Fruit fly (Drosophila melanogaster) whole organism, embryonic: ENCODE results near the gene CG31445.

Experiments
- B-H2 ChIP-seq: fragments of 200-800 bp; sonication (Bioruptor generic); optimal IDR thresholded peaks from 2 replicates; lab custom pipeline; 2018; ENCODE audit warnings: missing biosample characterization, mild to moderate bottlenecking, missing genetic modification characterization
- Blimp-1 ChIP-seq: fragments of 200-800 bp; sonication (Bioruptor generic); optimal IDR thresholded peaks from 3 replicates; lab custom pipeline; 2018; ENCODE audit warnings: missing biosample characterization, missing genetic modification characterization, mild to moderate bottlenecking, moderate library complexity, missing genetic modification reagents
- CG10979 ChIP-seq: fragments of 200-800 bp; sonication (Bioruptor generic); optimal IDR thresholded peaks from 2 replicates; lab custom pipeline; 2018; ENCODE audit warnings: missing biosample characterization, mild to moderate bottlenecking, missing genetic modification characterization, moderate library complexity
- CG11695 ChIP-seq: fragments of 200-800 bp; sonication (Bioruptor generic); IDR thresholded peaks from 3 replicates; pipeline ENCODE4 v1.3.6; 2022; ENCODE audit warnings: missing biosample characterization, missing genetic modification characterization
- CG14441 ChIP-seq: fragments of 200-800 bp; sonication (Bioruptor generic); IDR thresholded peaks from 2 replicates; pipeline ENCODE4 v1.3.6; 2022; ENCODE audit warnings: missing biosample characterization, missing genetic modification characterization
- CG14860 ChIP-seq: fragments of 200-800 bp; sonication (Bioruptor generic); IDR thresholded peaks from 3 replicates; pipeline ENCODE4 v1.3.6; 2022; ENCODE audit warnings: missing biosample characterization, missing genetic modification characterization; ENCODE audit not compliant: partially characterized antibody
- CG15479 ChIP-seq: fragments of 200-800 bp; sonication (Bioruptor generic); optimal IDR thresholded peaks from 3 replicates; lab custom pipeline; 2019; ENCODE audit warnings: missing biosample characterization, mild to moderate bottlenecking, missing genetic modification characterization, moderate library complexity
- CG1647 ChIP-seq: fragments of 200-800 bp; sonication (Bioruptor generic); optimal IDR thresholded peaks from 3 replicates; lab custom pipeline; 2016; ENCODE audit warnings: missing biosample characterization, missing genetic modification characterization
- CG17829 ChIP-seq: fragments of 200-800 bp; optimal IDR thresholded peaks from 2 replicates; lab custom pipeline; 2019; ENCODE audit warnings: missing biosample characterization, mild to moderate bottlenecking, missing genetic modification characterization, moderate library complexity
- CG3065 ChIP-seq: fragments of 200-800 bp; sonication (Bioruptor generic); optimal IDR thresholded peaks from 2 replicates; lab custom pipeline; 2016; ENCODE audit warnings: missing biosample characterization, missing genetic modification characterization
- CG31441 ChIP-seq: fragments of 200-800 bp; sonication (Bioruptor generic); IDR thresholded peaks from 2 replicates; pipeline ENCODE4 v1.3.6; 2022; ENCODE audit warnings: missing biosample characterization, missing genetic modification characterization
- CG4404 ChIP-seq: fragments of 200-800 bp; sonication (Bioruptor generic); IDR thresholded peaks from 2 replicates; pipeline ENCODE4 v1.3.6; 2022; ENCODE audit warnings: missing biosample characterization, missing genetic modification characterization
- CG7357 ChIP-seq: fragments of 200-800 bp; sonication (Bioruptor generic); IDR thresholded peaks from 3 replicates; pipeline ENCODE4 v1.3.6; 2022; ENCODE audit warnings: missing biosample characterization, missing genetic modification characterization
- D ChIP-seq, 2 experiments: fragments of 200-800 bp in 1 of 2; fragments of >200 bp in 1 of 2; sonication (Bioruptor generic) in 1 of 2; optimal IDR thresholded peaks; 2 replicates in 1 of 2; 3 replicates in 1 of 2; lab custom pipeline; 2017; ENCODE audit warnings: mild to moderate bottlenecking in 1 of 2, missing biosample characterization in 1 of 2, missing genetic modification characterization in 1 of 2, missing genetic modification reagents in 1 of 2
- D19A ChIP-seq: fragments of 200-800 bp; optimal IDR thresholded peaks from 3 replicates; lab custom pipeline; 2019; ENCODE audit warnings: missing biosample characterization, mild to moderate bottlenecking, missing genetic modification characterization, moderate library complexity
- Dbx ChIP-seq: fragments of 200-800 bp; sonication (Bioruptor generic); IDR thresholded peaks from 3 replicates; pipeline ENCODE4 v1.3.6; 2022; ENCODE audit warnings: missing biosample characterization, missing genetic modification characterization
- Drgx ChIP-seq: fragments of 200-800 bp; sonication (Bioruptor generic); IDR thresholded peaks from 2 replicates; pipeline ENCODE4 v1.3.6; 2022; ENCODE audit warnings: missing biosample characterization, missing genetic modification characterization
- E2f1 ChIP-seq: fragments of 200-800 bp; sonication (Bioruptor generic); IDR thresholded peaks from 2 replicates; pipeline ENCODE4 v1.3.6; 2022; ENCODE audit warnings: missing biosample characterization, missing genetic modification characterization
- Gug ChIP-seq: fragments of 200-800 bp; sonication (Bioruptor generic); IDR thresholded peaks from 4 replicates; pipeline ENCODE4 v1.3.6; 2022; ENCODE audit warnings: missing biosample characterization, missing genetic modification characterization
- Hey ChIP-seq: fragments of 200-800 bp; sonication (Bioruptor generic); optimal IDR thresholded peaks from 3 replicates; lab custom pipeline; 2018; ENCODE audit warnings: missing biosample characterization, mild to moderate bottlenecking, missing genetic modification characterization
- Nf-YB ChIP-seq: fragments of 200-800 bp; sonication (Bioruptor generic); optimal IDR thresholded peaks from 3 replicates; lab custom pipeline; 2019; ENCODE audit warnings: missing biosample characterization, mild to moderate bottlenecking, missing genetic modification characterization, moderate library complexity
- Nf-YC ChIP-seq: fragments of 200-800 bp; optimal IDR thresholded peaks from 3 replicates; lab custom pipeline; 2019; ENCODE audit warnings: missing biosample characterization, mild to moderate bottlenecking, missing genetic modification characterization, moderate library complexity
- Xrp1 ChIP-seq: fragments of 200-800 bp; sonication (Bioruptor generic); IDR thresholded peaks from 2 replicates; pipeline ENCODE4 v1.3.6; 2022; ENCODE audit warnings: missing biosample characterization, missing genetic modification characterization
- ato ChIP-seq: fragments of 200-800 bp; sonication (Bioruptor generic); IDR thresholded peaks from 2 replicates; pipeline ENCODE4 v1.3.6; 2022; ENCODE audit warnings: missing biosample characterization, missing genetic modification characterization; ENCODE audit not compliant: partially characterized antibody
- bowl ChIP-seq: fragments of 200-800 bp; sonication (Bioruptor generic); IDR thresholded peaks from 2 replicates; pipeline ENCODE4 v1.3.6; 2022; ENCODE audit warnings: missing biosample characterization, missing genetic modification characterization
- dm ChIP-seq: fragments of 200-800 bp; sonication (Bioruptor generic); optimal IDR thresholded peaks from 3 replicates; lab custom pipeline; 2016; ENCODE audit warnings: missing biosample characterization, missing genetic modification characterization
- dmrt99B ChIP-seq: fragments of 200-800 bp; sonication (Bioruptor generic); optimal IDR thresholded peaks from 2 replicates; lab custom pipeline; 2018; ENCODE audit warnings: missing biosample characterization, mild to moderate bottlenecking, missing genetic modification characterization, moderate library complexity
- fru ChIP-seq: fragments of >200 bp; optimal IDR thresholded peaks from 2 replicates; lab custom pipeline; 2017
- gem ChIP-seq: fragments of 200-800 bp; sonication (Bioruptor generic); optimal IDR thresholded peaks from 2 replicates; lab custom pipeline; 2019; ENCODE audit warnings: missing biosample characterization, mild to moderate bottlenecking, missing genetic modification characterization, moderate library complexity
- grn ChIP-seq: fragments of 200-800 bp; sonication (Bioruptor generic); optimal IDR thresholded peaks from 3 replicates; lab custom pipeline; 2017; ENCODE audit warnings: missing biosample characterization, missing genetic modification characterization
- her ChIP-seq: fragments of 200-800 bp; sonication (Bioruptor generic); optimal IDR thresholded peaks from 2 replicates; lab custom pipeline; 2016; ENCODE audit warnings: missing biosample characterization, missing genetic modification characterization
- inv ChIP-seq: fragments of 200-800 bp; sonication (Bioruptor generic); IDR thresholded peaks from 2 replicates; pipeline ENCODE4 v1.3.6; 2022; ENCODE audit warnings: missing biosample characterization, missing genetic modification characterization; ENCODE audit not compliant: partially characterized antibody
- lmd ChIP-seq: fragments of 200-800 bp; sonication (Bioruptor generic); IDR thresholded peaks from 2 replicates; pipeline ENCODE4 v1.3.6; 2022; ENCODE audit warnings: missing biosample characterization, missing genetic modification characterization
- lola ChIP-seq, 3 experiments: fragments of >200 bp in 2 of 3; fragments of 200-800 bp in 1 of 3; sonication (Bioruptor generic) in 1 of 3; optimal IDR thresholded peaks; 2 replicates each; lab custom pipeline; 2017 to 2019; ENCODE audit warnings: missing biosample characterization in 3 of 3, missing genetic modification characterization in 3 of 3, mild to moderate bottlenecking in 1 of 3, moderate library complexity in 1 of 3
- luna ChIP-seq: fragments of 200-800 bp; sonication (Bioruptor generic); optimal IDR thresholded peaks from 2 replicates; lab custom pipeline; 2016; ENCODE audit warnings: missing biosample characterization, missing genetic modification characterization
- nmo ChIP-seq: fragments of 200-800 bp; sonication (Bioruptor generic); optimal IDR thresholded peaks from 2 replicates; lab custom pipeline; 2018; ENCODE audit warnings: missing biosample characterization, mild to moderate bottlenecking, missing genetic modification characterization, moderate library complexity
- nom ChIP-seq: fragments of 200-800 bp; sonication (Bioruptor generic); optimal IDR thresholded peaks from 2 replicates; lab custom pipeline; 2017; ENCODE audit warnings: missing biosample characterization, missing genetic modification characterization, mild to moderate bottlenecking, moderate library complexity, missing genetic modification reagents
- oc ChIP-seq: fragments of 200-800 bp; sonication (Bioruptor generic); optimal IDR thresholded peaks from 2 replicates; lab custom pipeline; 2018; ENCODE audit warnings: missing biosample characterization, mild to moderate bottlenecking, missing genetic modification characterization, moderate library complexity
- org-1 ChIP-seq: fragments of 200-800 bp; sonication (Bioruptor generic); optimal IDR thresholded peaks from 2 replicates; lab custom pipeline; 2017; ENCODE audit warnings: missing biosample characterization, missing genetic modification characterization
- sens ChIP-seq: fragments of 200-800 bp; sonication (Bioruptor generic); peaks from one replicate; lab custom pipeline; 2016; ENCODE audit warnings: missing biosample characterization, missing genetic modification characterization
- stc ChIP-seq: fragments of 200-800 bp; sonication (Bioruptor generic); IDR thresholded peaks from 2 replicates; pipeline ENCODE4 v1.3.6; 2022; ENCODE audit warnings: missing biosample characterization, missing genetic modification characterization
- tll ChIP-seq, 2 experiments: fragments of 200-800 bp in 1 of 2; fragments of >200 bp in 1 of 2; sonication (Bioruptor generic) in 1 of 2; optimal IDR thresholded peaks; 2 replicates each; lab custom pipeline; 2017 to 2019; ENCODE audit warnings: missing biosample characterization in 2 of 2, missing genetic modification characterization in 2 of 2, mild to moderate bottlenecking in 1 of 2, moderate library complexity in 1 of 2

Gene CG31445

DNA sequence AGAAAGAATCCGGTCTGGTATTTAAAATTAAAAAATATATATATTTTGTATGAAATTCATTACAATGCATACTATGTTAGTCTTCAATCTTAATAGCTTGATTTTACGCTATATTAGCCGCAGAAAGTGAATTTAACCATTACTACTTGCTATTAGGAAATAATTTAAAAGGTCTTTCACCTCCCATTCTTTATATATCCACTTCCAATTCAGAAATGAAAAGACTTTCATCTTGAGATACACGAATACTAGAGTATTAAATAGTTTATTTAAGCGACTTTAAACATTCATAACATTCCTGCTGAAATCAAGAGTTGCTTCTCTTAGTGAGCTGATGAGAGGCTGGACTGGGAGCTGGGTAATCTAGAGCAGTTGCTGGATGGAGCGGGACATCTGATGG, at the start of gene CG31445:
TSS of gene CG31445 (minus strand) at position 101 of the 400 bp plus-strand sequence.
- no peak for TF ChIP-seq dm
- no peak for TF ChIP-seq CG4404
- TF ChIP-seq stc (GFP tag; lab: Robert Waterston, UW), result no peak
- TF ChIP-seq CG14860 (GFP tag; lab: Robert Waterston, UW), result no peak

- peak in 1 of 2 experiments; percentile 39 for TF ChIP-seq tll (GFP tag; optimal IDR thresholded peaks at IDR 0.05; lab: Kevin White, UChicago)
- peak; percentile 71 for TF ChIP-seq CG11695 (GFP tag; lab: Robert Waterston, UW)
- TF ChIP-seq bowl (GFP tag; lab: Robert Waterston, UW), result no peak
- no peak for TF ChIP-seq dm
- TF ChIP-seq fru (lab: Kevin White, UChicago), result no peak
- peak; percentile 92 for TF ChIP-seq D (optimal IDR thresholded peaks at IDR 0.05; lab: Kevin White, UChicago)
- TF ChIP-seq D (GFP tag; optimal IDR thresholded peaks at IDR 0.05; lab: Kevin White, UChicago), result no peak
- no peak for TF ChIP-seq lola (GFP tag; optimal IDR thresholded peaks at IDR 0.05; lab: Kevin White, UChicago)
- no peak for TF ChIP-seq her (GFP tag; lab: Kevin White, UChicago)
- no peak for TF ChIP-seq CG7357
Measured at dm6 chr3R:29293457-29293856, 48.8 kb upstream of the CG31445 start.

DNA sequence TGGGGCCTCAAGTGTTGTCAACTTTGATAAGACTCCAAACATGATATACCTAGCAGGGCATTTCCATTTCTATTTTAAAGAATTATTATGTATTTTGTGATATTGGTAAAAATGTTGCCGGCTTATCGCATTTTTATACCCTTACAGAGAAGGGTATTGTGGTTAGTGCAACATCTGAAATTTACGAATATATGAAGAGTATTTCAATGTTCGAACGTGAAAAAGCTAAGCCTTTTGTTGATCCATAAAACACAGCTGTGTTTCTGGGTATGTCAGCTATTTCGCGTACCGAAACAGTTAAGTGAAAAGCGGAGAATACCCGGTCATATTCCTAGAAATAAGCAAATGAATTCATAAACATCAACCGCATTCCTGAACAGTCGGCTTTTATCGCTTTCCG, 47.3 kb upstream of the CG31445 start:
- TF ChIP-seq D19A (peak; percentile 90), Nf-YB (GFP tag; lab: Kevin White, UChicago) (no peak)

DNA sequence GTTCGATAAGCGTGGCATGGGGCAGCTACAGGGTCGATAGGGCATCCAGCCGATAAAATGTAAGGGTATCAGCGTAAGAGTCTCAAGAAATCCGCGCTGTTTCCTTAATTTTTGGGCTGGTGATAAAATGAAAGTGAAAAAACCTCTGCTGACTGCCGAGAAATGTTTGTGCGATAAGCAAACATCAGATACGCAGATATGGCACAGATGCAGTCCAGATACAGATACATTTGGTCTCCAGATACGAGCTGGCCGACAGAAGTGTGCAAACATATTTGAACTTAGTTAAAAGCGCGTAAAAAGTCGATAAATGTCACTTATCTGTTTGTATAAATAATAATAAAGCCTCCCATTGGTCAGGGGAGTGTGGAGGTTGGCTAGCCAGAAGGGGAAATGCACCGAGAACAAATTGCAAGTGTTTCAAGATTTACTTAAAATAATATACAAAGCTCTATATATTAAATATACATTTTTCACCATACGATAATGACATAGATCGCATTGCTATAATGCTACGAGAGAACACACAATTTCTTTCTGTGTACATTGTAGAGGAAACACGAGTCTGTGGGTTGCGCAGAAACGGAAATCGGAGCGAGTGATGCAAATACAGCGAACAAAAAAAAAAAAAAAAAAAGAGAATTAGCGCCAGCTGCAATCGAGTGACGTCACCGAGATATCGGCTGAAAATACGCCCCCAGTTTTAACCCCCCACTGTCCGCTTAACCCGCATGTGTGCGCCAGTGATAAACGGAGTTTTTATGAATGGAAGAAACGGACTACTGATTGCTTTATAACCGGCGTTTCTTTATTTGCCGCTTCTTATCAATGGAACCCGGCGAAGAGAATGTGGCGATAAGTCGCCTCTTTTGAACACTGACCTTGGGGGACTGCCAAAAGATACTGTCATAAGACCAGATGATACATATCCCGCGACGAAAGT, 46.2 kb upstream of the CG31445 start:
- TF ChIP-seq gem (tag; lab: Kevin White, UChicago) (peak; percentile 36), Xrp1 (GFP tag; lab: Robert Waterston, UW) (peak; percentile 60), inv (GFP tag; lab: Robert Waterston, UW) (no peak), sens (GFP tag; lab: Kevin White, UChicago) (peak; percentile 7), dmrt99B (tag; lab: Kevin White, UChicago) (peak; percentile 2), grn (no peak), nmo (GFP tag; lab: Kevin White, UChicago) (peak; percentile 14), D (optimal IDR thresholded peaks at IDR 0.05; lab: Kevin White, UChicago) (no peak), D (GFP tag; optimal IDR thresholded peaks at IDR 0.05; lab: Kevin White, UChicago) (no peak), CG31441 (peak; percentile 46), Gug (peak; percentile 4; the same call in 1 of the 4 replicates), CG17829 (tag; lab: Kevin White, UChicago) (peak; percentile 15), CG15479 (peak; percentile 60), Dbx (GFP tag; lab: Robert Waterston, UW) (no peak), Blimp-1 (peak; percentile 17), CG10979 (peak; percentile 55), CG14441 (GFP tag; lab: Robert Waterston, UW) (0 out of 2 replicates have a peak, but pooled peaks have one; percentile 14), CG1647 (GFP tag; lab: Kevin White, UChicago) (no peak), lmd (GFP tag; lab: Robert Waterston, UW) (peak; percentile 33; the same call in 1 of the 2 replicates), org-1 (no peak), CG3065 (GFP tag; lab: Kevin White, UChicago) (no peak), B-H2 (GFP tag; lab: Kevin White, UChicago) (no peak), oc (tag; lab: Kevin White, UChicago) (no peak), Nf-YC (no peak), Drgx (GFP tag; lab: Robert Waterston, UW) (peak; percentile 74), luna (GFP tag; lab: Kevin White, UChicago) (no peak), Hey (tag; lab: Kevin White, UChicago) (no peak), ato (no peak), nom (GFP tag; lab: Kevin White, UChicago) (peak; percentile 37), E2f1 (GFP tag; lab: Robert Waterston, UW) (0 out of 2 replicates have a peak, but pooled peaks have one; percentile 20)
